Fruit fly (Drosophila melanogaster) Kc167 (cell line): Measurements from ENCODE around the gene TfIIEbeta.

Experiments
- Sin3A ChIP-seq: fragments of >200 bp; optimal IDR thresholded peaks from 2 replicates; lab custom pipeline; 2018; ENCODE audit warnings: missing external identifiers
- insv ChIP-seq: fragments of >200 bp; optimal IDR thresholded peaks from 3 replicates; lab custom pipeline; 2018; ENCODE audit warnings: missing external identifiers
- psq ChIP-seq: fragments of >200 bp; optimal IDR thresholded peaks from 2 replicates; lab custom pipeline; 2017; ENCODE audit warnings: missing external identifiers

DNA sequence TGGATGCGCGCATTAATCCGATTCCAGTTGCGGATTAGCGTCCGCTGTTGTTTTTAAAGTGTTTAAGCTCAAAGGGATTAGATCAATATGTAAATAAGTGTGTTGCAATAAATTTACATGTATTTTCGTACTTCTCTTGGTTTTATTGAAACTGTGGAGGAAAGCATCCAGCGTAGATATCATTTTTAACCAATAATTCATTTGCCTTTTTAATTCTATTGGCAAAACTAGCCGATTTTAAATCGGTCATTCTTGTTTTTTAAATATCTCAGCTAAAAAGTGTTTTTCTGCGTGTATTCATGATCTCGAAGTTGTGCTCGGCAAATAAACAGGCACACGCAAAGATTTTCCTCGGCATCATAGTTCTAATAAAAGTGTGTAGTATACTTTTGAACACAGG, 6.5 kb downstream of the TfIIEbeta start:
- no peak for TF ChIP-seq Sin3A
- TF ChIP-seq insv (lab: Kevin White, UChicago) = no peak
- no peak for TF ChIP-seq psq
